Worm (Caenorhabditis elegans): ENCODE data around the gene lgc-7.

DNA sequence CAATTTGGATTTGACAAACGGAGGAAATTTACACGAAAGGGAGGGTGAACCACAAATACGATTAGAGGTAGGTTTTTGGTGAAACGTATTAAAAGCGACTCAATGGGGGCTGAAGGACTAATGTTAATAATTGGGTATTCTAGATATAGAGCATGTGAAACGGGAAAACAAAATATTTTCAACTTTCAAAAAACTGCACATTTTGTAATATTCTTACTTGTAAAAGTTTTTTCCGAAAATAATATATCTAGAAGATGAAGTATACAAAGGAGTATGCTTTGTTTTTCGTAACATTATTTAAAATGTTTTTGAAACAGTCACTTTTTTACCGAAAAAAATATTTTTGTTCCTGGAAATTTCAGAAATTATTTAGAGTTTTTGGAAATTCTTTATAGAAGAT is 32.5 kb downstream of the lgc-7 start:
- TF ChIP-seq ztf-11 (tag; optimal IDR thresholded peaks at IDR 0.05) (no peak), nhr-10 (tag; optimal IDR thresholded peaks at IDR 0.05) (no peak), lin-11 (tag; optimal IDR thresholded peaks at IDR 0.05) (no peak), lin-39 (tag; optimal IDR thresholded peaks at IDR 0.05) (no peak), blmp-1 (tag; optimal IDR thresholded peaks at IDR 0.05; ENCODE audit: insufficient read depth) (no peak), ama-1 (optimal IDR thresholded peaks at IDR 0.05) (no peak), nhr-11 (tag; optimal IDR thresholded peaks at IDR 0.05) (no peak), fos-1 (tag; optimal IDR thresholded peaks at IDR 0.05) (no peak)
